Fruit fly (Drosophila melanogaster) whole organism, prepupa: ENCODE results near the gene bab1.

Source experiments
- Blimp-1 ChIP-seq: fragments of 200-800 bp; sonication (Bioruptor generic); optimal IDR thresholded peaks from 3 replicates; lab custom pipeline; 2017; ENCODE audit warnings: missing biosample characterization, missing genetic modification characterization, mild to moderate bottlenecking, moderate library complexity, missing genetic modification reagents
- CG10631 ChIP-seq: fragments of 200-800 bp; sonication (Bioruptor generic); optimal IDR thresholded peaks from 2 replicates; lab custom pipeline; 2016; ENCODE audit warnings: missing biosample characterization, missing genetic modification characterization
- CG10669 ChIP-seq: fragments of 200-800 bp; sonication (Bioruptor generic); optimal IDR thresholded peaks from 3 replicates; lab custom pipeline; 2018; ENCODE audit warnings: missing biosample characterization, mild to moderate bottlenecking, missing genetic modification characterization, moderate library complexity
- CG11294 ChIP-seq: fragments of 200-800 bp; sonication (Bioruptor generic); IDR thresholded peaks from 2 replicates; pipeline ENCODE4 v1.3.6; 2022; ENCODE audit warnings: missing biosample characterization, missing genetic modification characterization
- CG11762 ChIP-seq: fragments of 200-800 bp; sonication (Bioruptor generic); optimal IDR thresholded peaks from 3 replicates; lab custom pipeline; 2016; ENCODE audit warnings: missing biosample characterization, missing genetic modification characterization; ENCODE audit not compliant: insufficient read depth
- CG15336 ChIP-seq: fragments of 200-800 bp; sonication (Bioruptor generic); IDR thresholded peaks from 2 replicates; pipeline ENCODE4 v1.3.6; 2022; ENCODE audit warnings: missing biosample characterization, missing genetic modification characterization
- CG1621 ChIP-seq: fragments of 200-800 bp; sonication (Bioruptor generic); optimal IDR thresholded peaks from 3 replicates; lab custom pipeline; 2018; ENCODE audit warnings: missing biosample characterization, mild to moderate bottlenecking, missing genetic modification characterization
- CG16779 ChIP-seq: fragments of 200-800 bp; sonication (Bioruptor generic); optimal IDR thresholded peaks from 3 replicates; lab custom pipeline; 2017; ENCODE audit warnings: missing biosample characterization, mild to moderate bottlenecking, missing genetic modification characterization
- CG3032 ChIP-seq: fragments of 200-800 bp; optimal IDR thresholded peaks from 2 replicates; lab custom pipeline; 2019; ENCODE audit warnings: missing biosample characterization, mild to moderate bottlenecking, missing genetic modification characterization, moderate library complexity
- CG32006 ChIP-seq: fragments of 200-800 bp; sonication (Bioruptor generic); optimal IDR thresholded peaks from 3 replicates; lab custom pipeline; 2017; ENCODE audit warnings: missing biosample characterization, mild to moderate bottlenecking, missing genetic modification characterization
- CG34406 ChIP-seq: fragments of 200-800 bp; sonication (Bioruptor generic); optimal IDR thresholded peaks from 3 replicates; lab custom pipeline; 2016; ENCODE audit warnings: missing biosample characterization, missing genetic modification characterization
- CG3919 ChIP-seq: fragments of 200-800 bp; sonication (Bioruptor generic); optimal IDR thresholded peaks from 3 replicates; lab custom pipeline; 2016; ENCODE audit warnings: missing biosample characterization, missing genetic modification characterization
- CG6792 ChIP-seq: fragments of 200-800 bp; sonication (Bioruptor generic); optimal IDR thresholded peaks from 3 replicates; lab custom pipeline; 2016; ENCODE audit warnings: missing biosample characterization, missing genetic modification characterization
- CG6808 ChIP-seq: fragments of 200-800 bp; sonication (Bioruptor generic); optimal IDR thresholded peaks from 3 replicates; lab custom pipeline; 2017; ENCODE audit warnings: missing biosample characterization, missing genetic modification characterization, mild to moderate bottlenecking, moderate library complexity, missing genetic modification reagents
- CG6854 ChIP-seq: fragments of 200-800 bp; sonication (Bioruptor generic); optimal IDR thresholded peaks from 2 replicates; lab custom pipeline; 2017; ENCODE audit warnings: missing biosample characterization, mild to moderate bottlenecking, missing genetic modification characterization
- CG7368 ChIP-seq: fragments of 200-800 bp; sonication (Bioruptor generic); optimal IDR thresholded peaks from 3 replicates; lab custom pipeline; 2016; ENCODE audit warnings: missing biosample characterization, missing genetic modification characterization
- CG8119 ChIP-seq: fragments of 200-800 bp; sonication (Bioruptor generic); IDR thresholded peaks from 3 replicates; pipeline ENCODE4 v1.3.6; 2022; ENCODE audit warnings: missing biosample characterization, missing genetic modification characterization
- CG8632 ChIP-seq: fragments of 200-800 bp; sonication (Bioruptor generic); optimal IDR thresholded peaks from 3 replicates; lab custom pipeline; 2016; ENCODE audit warnings: missing biosample characterization, missing genetic modification characterization
- CG9139 ChIP-seq: fragments of 200-800 bp; sonication (Bioruptor generic); optimal IDR thresholded peaks from 3 replicates; lab custom pipeline; 2017; ENCODE audit warnings: missing biosample characterization, mild to moderate bottlenecking, missing genetic modification characterization
- Eip78C ChIP-seq: fragments of 200-800 bp; sonication (Bioruptor generic); peaks from one replicate; lab custom pipeline; 2016; ENCODE audit warnings: missing biosample characterization, missing genetic modification characterization
- Ets96B ChIP-seq: fragments of 200-800 bp; optimal IDR thresholded peaks from 2 replicates; lab custom pipeline; 2019; ENCODE audit warnings: missing biosample characterization, mild to moderate bottlenecking, missing genetic modification characterization, moderate library complexity
- Gug ChIP-seq: fragments of 200-800 bp; sonication (Bioruptor generic); IDR thresholded peaks from 2 replicates; pipeline ENCODE4 v1.3.6; 2022; ENCODE audit warnings: missing biosample characterization, missing genetic modification characterization
- Hr38 ChIP-seq: sonication (Bioruptor generic); optimal IDR thresholded peaks from 2 replicates; lab custom pipeline; 2016; ENCODE audit warnings: missing biosample characterization, missing genetic modification characterization
- Hr39 ChIP-seq: fragments of 200-800 bp; sonication (Bioruptor generic); optimal IDR thresholded peaks from 2 replicates; lab custom pipeline; 2016; ENCODE audit warnings: missing biosample characterization, missing genetic modification characterization
- Hr4 ChIP-seq: fragments of 200-800 bp; sonication (Bioruptor generic); optimal IDR thresholded peaks from 3 replicates; lab custom pipeline; 2016; ENCODE audit warnings: missing biosample characterization, missing genetic modification characterization
- Lpt ChIP-seq: fragments of 200-800 bp; sonication (Bioruptor generic); optimal IDR thresholded peaks from 3 replicates; lab custom pipeline; 2016; ENCODE audit warnings: missing biosample characterization, missing genetic modification characterization
- Met ChIP-seq: fragments of 200-800 bp; sonication (Bioruptor generic); optimal IDR thresholded peaks from 3 replicates; lab custom pipeline; 2016; ENCODE audit warnings: missing biosample characterization, missing genetic modification characterization
- OdsH ChIP-seq: fragments of 200-800 bp; sonication (Bioruptor generic); optimal IDR thresholded peaks from 3 replicates; lab custom pipeline; 2016; ENCODE audit warnings: missing biosample characterization, missing genetic modification characterization
- Sox14 ChIP-seq: fragments of 200-800 bp; sonication (Bioruptor generic); optimal IDR thresholded peaks from 3 replicates; lab custom pipeline; 2016; ENCODE audit warnings: missing biosample characterization, missing genetic modification characterization
- achi ChIP-seq: fragments of 200-800 bp; sonication (Bioruptor generic); optimal IDR thresholded peaks from 3 replicates; lab custom pipeline; 2016; ENCODE audit warnings: missing biosample characterization, missing genetic modification characterization
- acj6 ChIP-seq: fragments of 200-800 bp; sonication (Bioruptor generic); optimal IDR thresholded peaks from 3 replicates; lab custom pipeline; 2016; ENCODE audit warnings: missing biosample characterization, missing genetic modification characterization
- dac ChIP-seq: fragments of 200-800 bp; sonication (Bioruptor generic); optimal IDR thresholded peaks from 2 replicates; lab custom pipeline; 2017; ENCODE audit warnings: missing biosample characterization, mild to moderate bottlenecking, missing genetic modification characterization
- eg ChIP-seq: fragments of 200-800 bp; sonication (Bioruptor generic); IDR thresholded peaks from 3 replicates; pipeline ENCODE4 v1.3.6; 2022; ENCODE audit warnings: missing biosample characterization, missing genetic modification characterization
- fd59A ChIP-seq: fragments of 200-800 bp; sonication (Bioruptor generic); optimal IDR thresholded peaks from 2 replicates; lab custom pipeline; 2017; ENCODE audit warnings: missing biosample characterization, mild to moderate bottlenecking, missing genetic modification characterization, missing genetic modification reagents
- fd85E ChIP-seq: fragments of 200-800 bp; sonication (Bioruptor generic); optimal IDR thresholded peaks from 3 replicates; lab custom pipeline; 2016; ENCODE audit warnings: missing biosample characterization, missing genetic modification characterization
- fkh ChIP-seq: fragments of 200-800 bp; sonication (Bioruptor generic); optimal IDR thresholded peaks from 3 replicates; lab custom pipeline; 2017; ENCODE audit warnings: missing biosample characterization, mild to moderate bottlenecking, missing genetic modification characterization, moderate library complexity
- lz ChIP-seq: fragments of 200-800 bp; sonication (Bioruptor generic); optimal IDR thresholded peaks from 3 replicates; lab custom pipeline; 2016; ENCODE audit warnings: missing biosample characterization, missing genetic modification characterization
- net ChIP-seq: fragments of 200-800 bp; sonication (Bioruptor generic); optimal IDR thresholded peaks from 3 replicates; lab custom pipeline; 2016; ENCODE audit warnings: missing biosample characterization, missing genetic modification characterization
- pdm3 ChIP-seq: fragments of 200-800 bp; sonication (Bioruptor generic); optimal IDR thresholded peaks from 3 replicates; lab custom pipeline; 2016; ENCODE audit warnings: missing biosample characterization, missing genetic modification characterization
- salr ChIP-seq, 2 experiments: fragments of 200-800 bp; sonication (Bioruptor generic); optimal IDR thresholded peaks; 3 replicates each; lab custom pipeline; 2016 to 2018; ENCODE audit warnings: missing biosample characterization in 2 of 2, missing genetic modification characterization in 2 of 2, mild to moderate bottlenecking in 1 of 2
- spab ChIP-seq: fragments of 200-800 bp; sonication (Bioruptor generic); optimal IDR thresholded peaks from 2 replicates; lab custom pipeline; 2017; ENCODE audit warnings: missing biosample characterization, mild to moderate bottlenecking, missing genetic modification characterization, missing genetic modification reagents
- ss ChIP-seq, 2 experiments: fragments of 200-800 bp; sonication (Bioruptor generic); optimal IDR thresholded peaks; 2 replicates in 1 of 2; 3 replicates in 1 of 2; lab custom pipeline; 2017 to 2018; ENCODE audit warnings: mild to moderate bottlenecking in 2 of 2, missing biosample characterization in 2 of 2, missing genetic modification characterization in 2 of 2, moderate library complexity in 1 of 2
- svp ChIP-seq: fragments of 200-800 bp; sonication (Bioruptor generic); peaks from one replicate; lab custom pipeline; 2016; ENCODE audit warnings: missing biosample characterization, missing genetic modification characterization
- topi ChIP-seq: fragments of 200-800 bp; sonication (Bioruptor generic); optimal IDR thresholded peaks from 3 replicates; lab custom pipeline; 2016; ENCODE audit warnings: missing biosample characterization, missing genetic modification characterization
- vri ChIP-seq: fragments of 200-800 bp; sonication (Bioruptor generic); optimal IDR thresholded peaks from 3 replicates; lab custom pipeline; 2016; ENCODE audit warnings: missing biosample characterization, mild to moderate bottlenecking, missing genetic modification characterization

Gene bab1

dm6 chr3L:1019876-1020275 lies 81.0 kb downstream of the bab1 start:
- TF ChIP-seq CG16779 (tag; lab: Kevin White, UChicago), result no peak
- TF ChIP-seq Blimp-1, result no peak
- TF ChIP-seq CG11762, result no peak
- no peak for TF ChIP-seq Sox14 (GFP tag; lab: Kevin White, UChicago)
- no peak for TF ChIP-seq lz
- no peak for TF ChIP-seq CG6792
- TF ChIP-seq CG34406 (GFP tag; lab: Kevin White, UChicago), result no peak
- TF ChIP-seq CG15336 (GFP tag; lab: Robert Waterston, UW), result no peak
- no peak for TF ChIP-seq OdsH
- no peak for TF ChIP-seq Hr39 (GFP tag; lab: Kevin White, UChicago)
- TF ChIP-seq Lpt (GFP tag; lab: Kevin White, UChicago), result no peak
- no peak for TF ChIP-seq vri
- no peak for TF ChIP-seq CG7368 (GFP tag; lab: Kevin White, UChicago)
- no peak for TF ChIP-seq fd85E (GFP tag; lab: Kevin White, UChicago)

- TF ChIP-seq CG10669 (GFP tag; lab: Kevin White, UChicago), result no peak
- TF ChIP-seq CG3032, result peak; percentile 11
- peak; percentile 47 for TF ChIP-seq svp (GFP tag; lab: Kevin White, UChicago)
- TF ChIP-seq CG15336 (GFP tag; lab: Robert Waterston, UW), result peak; percentile 25; the same call in 1 of the 2 replicates
- TF ChIP-seq CG11294 (GFP tag; lab: Robert Waterston, UW), result peak; percentile 39; the same call in 1 of the 2 replicates
- TF ChIP-seq Ets96B, result peak; percentile 29
- TF ChIP-seq fkh (GFP tag; lab: Kevin White, UChicago), result no peak
- TF ChIP-seq ss (GFP tag; optimal IDR thresholded peaks at IDR 0.05; lab: Kevin White, UChicago), result no peak
- TF ChIP-seq eg, result peak; percentile 52; the same call in 2 of the 3 replicates
- TF ChIP-seq CG32006 (GFP tag; lab: Kevin White, UChicago), result peak; percentile 46
- peak; percentile 9 for TF ChIP-seq Eip78C (GFP tag; lab: Kevin White, UChicago)
- peak; percentile 3 for TF ChIP-seq CG3919 (GFP tag; lab: Kevin White, UChicago)
- TF ChIP-seq OdsH, result peak; percentile 2
- no peak for TF ChIP-seq fd85E (GFP tag; lab: Kevin White, UChicago)
These were observed 89.9 kb downstream of the bab1 start for dm6 chr3L:1010969-1011368.

dm6 chr3L:1007513-1008459 lies 93.1 kb downstream of the bab1 start:
- peak; percentile 70 for TF ChIP-seq Hr4 (GFP tag; lab: Kevin White, UChicago)
- TF ChIP-seq Lpt (GFP tag; lab: Kevin White, UChicago), result peak; percentile 73
- TF ChIP-seq acj6 (GFP tag; lab: Kevin White, UChicago), result peak; percentile 79
- TF ChIP-seq CG9139 (GFP tag; lab: Kevin White, UChicago), result peak; percentile 53
- TF ChIP-seq spab (GFP tag; lab: Kevin White, UChicago), result peak; percentile 55
- TF ChIP-seq CG10669 (GFP tag; lab: Kevin White, UChicago), result peak; percentile 66
- TF ChIP-seq fd59A (GFP tag; lab: Kevin White, UChicago), result peak; percentile 55
- TF ChIP-seq CG8632 (GFP tag; lab: Kevin White, UChicago), result peak; percentile 59
- peak; percentile 20 for TF ChIP-seq CG1621 (tag; lab: Kevin White, UChicago)
- peak; percentile 74 for TF ChIP-seq Ets96B
- peak; percentile 84 for TF ChIP-seq CG8119 (GFP tag; lab: Robert Waterston, UW)
- peak; percentile 68 for TF ChIP-seq CG10631 (GFP tag; lab: Kevin White, UChicago)
- TF ChIP-seq Sox14 (GFP tag; lab: Kevin White, UChicago), result peak; percentile 64
- TF ChIP-seq ss (GFP tag; optimal IDR thresholded peaks at IDR 0.05; lab: Kevin White, UChicago), result peak; percentile 4 to 53
- TF ChIP-seq topi (GFP tag; lab: Kevin White, UChicago), result peak; percentile 86
- peak; percentile 81 for TF ChIP-seq achi (GFP tag; lab: Kevin White, UChicago)
- peak; percentile 34 for TF ChIP-seq dac
- TF ChIP-seq salr (GFP tag; optimal IDR thresholded peaks at IDR 0.05; lab: Kevin White, UChicago), result peak in 1 of 2 experiments; percentile 80
- TF ChIP-seq CG3919 (GFP tag; lab: Kevin White, UChicago), result peak; percentile 89
- TF ChIP-seq CG6792, result peak; percentile 68
- TF ChIP-seq Hr39 (GFP tag; lab: Kevin White, UChicago), result peak; percentile 70
- TF ChIP-seq CG6854 (GFP tag; lab: Kevin White, UChicago), result peak; percentile 60
- peak; percentile 69 for TF ChIP-seq Met (GFP tag; lab: Kevin White, UChicago)
- TF ChIP-seq CG34406 (GFP tag; lab: Kevin White, UChicago), result peak; percentile 72
- TF ChIP-seq Hr38, result no peak
- TF ChIP-seq Eip78C (GFP tag; lab: Kevin White, UChicago), result peak; percentile 91
- peak; percentile 71 for TF ChIP-seq net (GFP tag; lab: Kevin White, UChicago)
- peak; percentile 66 for TF ChIP-seq Gug (GFP tag; lab: Robert Waterston, UW)
- TF ChIP-seq CG6808, result peak; percentile 55
- peak; percentile 67 for TF ChIP-seq pdm3 (GFP tag; lab: Kevin White, UChicago)
